Worm (Caenorhabditis elegans) whole organism, L4 larva: ENCODE results near the gene lem-2.

ENCODE experiments used
- F37D6.2 ChIP-seq: sonication (generic microtip); optimal IDR thresholded peaks from 2 replicates; lab custom pipeline; 2016; ENCODE audit warnings: mild to moderate bottlenecking, missing genetic modification characterization, missing compliant biosample characterization
- F44E2.7 ChIP-seq: fragments of 200-800 bp; sonication (Bioruptor generic); IDR thresholded peaks from 2 replicates; pipeline ENCODE4 v2.1.2; 2022; ENCODE audit warnings: missing genetic modification characterization, missing compliant biosample characterization
- F49E8.2 ChIP-seq: sonication (generic microtip); optimal IDR thresholded peaks from 2 replicates; lab custom pipeline; 2016; ENCODE audit warnings: missing compliant biosample characterization, mild to moderate bottlenecking, missing genetic modification characterization, borderline replicate concordance
- T20F7.1 ChIP-seq: fragments of 200-800 bp; sonication (Bioruptor generic); optimal IDR thresholded peaks from 2 replicates; lab custom pipeline; 2018; ENCODE audit warnings: mild to moderate bottlenecking, missing genetic modification characterization, missing compliant biosample characterization
- Y48G9A.11 ChIP-seq: fragments of 200-800 bp; sonication (Bioruptor generic); IDR thresholded peaks from 2 replicates; pipeline ENCODE4 v1.3.6; 2022; ENCODE audit warnings: missing genetic modification reagents, missing genetic modification characterization, missing compliant biosample characterization
- Y75B8A.6 ChIP-seq: fragments of 200-800 bp; sonication (Bioruptor generic); IDR thresholded peaks from 2 replicates; pipeline ENCODE4 v1.3.6; 2022; ENCODE audit warnings: missing genetic modification reagents, missing genetic modification characterization, missing compliant biosample characterization
- ZK337.2 ChIP-seq: fragments of 200-800 bp; sonication (Bioruptor generic); IDR thresholded peaks from 2 replicates; pipeline ENCODE4 v1.3.6; 2022; ENCODE audit warnings: missing genetic modification reagents, missing genetic modification characterization, missing compliant biosample characterization
- aha-1 ChIP-seq: fragments of 150-350 bp; peaks from one replicate; lab custom pipeline; 2014; ENCODE audit warnings: missing biosample characterization, missing genetic modification characterization
- ceh-20 ChIP-seq: fragments of 200-800 bp; sonication (Bioruptor generic); IDR thresholded peaks from 2 replicates; pipeline ENCODE4 v1.3.6; 2022; ENCODE audit warnings: missing genetic modification reagents, missing genetic modification characterization, missing compliant biosample characterization
- ceh-28 ChIP-seq: fragments of 150-350 bp; optimal IDR thresholded peaks from 2 replicates; lab custom pipeline; 2014; ENCODE audit warnings: missing biosample characterization, missing genetic modification reagents, missing genetic modification characterization
- daf-16 ChIP-seq, 3 experiments: sonication (generic microtip); optimal IDR thresholded peaks; 2 replicates each; lab custom pipeline; 2016 to 2017; ENCODE audit warnings: missing genetic modification characterization in 3 of 3, missing genetic modification reagents in 3 of 3, mild to moderate bottlenecking in 2 of 3, missing compliant biosample characterization in 2 of 3, missing biosample characterization in 1 of 3, moderate library complexity in 1 of 3
- daf-8 ChIP-seq: fragments of 200-800 bp; sonication (Bioruptor generic); IDR thresholded peaks from 2 replicates; pipeline ENCODE4 v1.3.6; 2022; ENCODE audit warnings: missing genetic modification characterization, missing compliant biosample characterization
- dmd-6 ChIP-seq: fragments of 200-800 bp; sonication (Bioruptor generic); IDR thresholded peaks from 2 replicates; pipeline ENCODE4 v1.3.6; 2022; ENCODE audit warnings: missing genetic modification reagents, missing genetic modification characterization, missing compliant biosample characterization
- dmd-9 ChIP-seq: fragments of 200-800 bp; sonication (Bioruptor generic); IDR thresholded peaks from 2 replicates; pipeline ENCODE4 v1.3.6; 2022; ENCODE audit warnings: missing genetic modification reagents, missing genetic modification characterization, missing compliant biosample characterization
- duxl-1 ChIP-seq: sonication (generic microtip); optimal IDR thresholded peaks from 2 replicates; lab custom pipeline; 2016; ENCODE audit warnings: mild to moderate bottlenecking, missing genetic modification characterization, moderate library complexity, missing compliant biosample characterization; ENCODE audit not compliant: poor library complexity
- egl-27 ChIP-seq: sonication (generic microtip); optimal IDR thresholded peaks from 3 replicates; lab custom pipeline; 2017; ENCODE audit warnings: missing biosample characterization, missing genetic modification reagents, missing genetic modification characterization
- egl-43 ChIP-seq: fragments of 200-800 bp; sonication (Bioruptor generic); IDR thresholded peaks from 2 replicates; pipeline ENCODE4 v1.3.6; 2022; ENCODE audit warnings: missing genetic modification reagents, missing genetic modification characterization, missing compliant biosample characterization
- jun-1 ChIP-seq: fragments of 150-350 bp; optimal IDR thresholded peaks from 2 replicates; lab custom pipeline; 2014; ENCODE audit warnings: missing biosample characterization, missing genetic modification reagents, missing genetic modification characterization
- lin-1 ChIP-seq: fragments of 200-800 bp; sonication (Bioruptor generic); IDR thresholded peaks from 2 replicates; pipeline ENCODE4 v1.3.6; 2022; ENCODE audit warnings: missing genetic modification reagents, missing genetic modification characterization, missing compliant biosample characterization
- lin-13 ChIP-seq: fragments of 150-350 bp; optimal IDR thresholded peaks from 2 replicates; lab custom pipeline; 2014; ENCODE audit warnings: missing biosample characterization, missing genetic modification reagents, missing genetic modification characterization
- madf-5 ChIP-seq, 2 experiments: fragments of 200-800 bp; sonication (Bioruptor generic); IDR thresholded peaks; 2 replicates each; pipeline ENCODE4 v1.3.6; 2022; ENCODE audit warnings: missing compliant biosample characterization in 2 of 2, missing genetic modification characterization in 2 of 2
- mdl-1 ChIP-seq, 2 experiments: fragments of 150-350 bp in 1 of 2; sonication (generic microtip) in 1 of 2; optimal IDR thresholded peaks; 2 replicates each; lab custom pipeline; 2014 to 2017; ENCODE audit warnings: missing biosample characterization in 2 of 2, missing genetic modification characterization in 2 of 2
- nhr-102 ChIP-seq: sonication (generic microtip); optimal IDR thresholded peaks from 2 replicates; lab custom pipeline; 2016; ENCODE audit warnings: mild to moderate bottlenecking, missing genetic modification characterization, moderate library complexity, missing compliant biosample characterization
- nhr-11 ChIP-seq: fragments of 150-350 bp; optimal IDR thresholded peaks from 2 replicates; lab custom pipeline; 2014; ENCODE audit warnings: missing biosample characterization, missing genetic modification characterization
- nhr-25 ChIP-seq: sonication (generic microtip); optimal IDR thresholded peaks from 2 replicates; lab custom pipeline; 2017; ENCODE audit warnings: missing genetic modification characterization, mild to moderate bottlenecking, missing compliant biosample characterization, antibody characterized with exemption, moderate library complexity, borderline replicate concordance; ENCODE audit not compliant: insufficient read depth
- nhr-41 ChIP-seq: fragments of 200-800 bp; sonication (Bioruptor generic); IDR thresholded peaks from 2 replicates; pipeline ENCODE4 v1.3.6; 2022; ENCODE audit warnings: missing genetic modification reagents, missing genetic modification characterization, missing compliant biosample characterization
- nhr-48 ChIP-seq: sonication (generic microtip); optimal IDR thresholded peaks from 2 replicates; lab custom pipeline; 2016; ENCODE audit warnings: mild to moderate bottlenecking, missing genetic modification characterization, missing compliant biosample characterization
- nhr-76 ChIP-seq: fragments of 150-350 bp; optimal IDR thresholded peaks from 2 replicates; lab custom pipeline; 2014; ENCODE audit warnings: missing biosample characterization, missing genetic modification characterization
- nhr-77 ChIP-seq: fragments of 150-350 bp; optimal IDR thresholded peaks from 2 replicates; lab custom pipeline; 2014; ENCODE audit warnings: missing biosample characterization, missing genetic modification characterization
- php-3 ChIP-seq: fragments of 200-800 bp; sonication (Bioruptor generic); IDR thresholded peaks from 2 replicates; pipeline ENCODE4 v1.3.6; 2022; ENCODE audit warnings: missing genetic modification reagents, missing genetic modification characterization, missing compliant biosample characterization
- rbr-2 ChIP-seq: sonication (generic microtip); optimal IDR thresholded peaks from 2 replicates; lab custom pipeline; 2016; ENCODE audit warnings: missing genotype, missing genetic modification characterization, missing compliant biosample characterization
- set-16 ChIP-seq: fragments of 200-800 bp; sonication (Bioruptor generic); IDR thresholded peaks from 2 replicates; pipeline ENCODE4 v1.3.6; 2022; ENCODE audit warnings: missing genetic modification reagents, missing genetic modification characterization, missing compliant biosample characterization
- snpc-1.2 ChIP-seq: fragments of 200-800 bp; sonication (Bioruptor generic); IDR thresholded peaks from 2 replicates; pipeline ENCODE4 v1.3.6; 2022; ENCODE audit warnings: missing genetic modification reagents, missing genetic modification characterization, missing compliant biosample characterization
- snpc-4 ChIP-seq: fragments of 150-350 bp; optimal IDR thresholded peaks from 2 replicates; lab custom pipeline; 2014; ENCODE audit warnings: missing biosample characterization, missing genetic modification characterization
- spr-1 ChIP-seq: sonication (generic microtip); optimal IDR thresholded peaks from 2 replicates; lab custom pipeline; 2016; ENCODE audit warnings: mild to moderate bottlenecking, missing genetic modification characterization, missing compliant biosample characterization
- tra-1 ChIP-seq: fragments of 200-800 bp; sonication (Bioruptor generic); IDR thresholded peaks from 2 replicates; pipeline ENCODE4 v1.3.6; 2022; ENCODE audit warnings: missing genetic modification reagents, missing genetic modification characterization, missing compliant biosample characterization
- vab-7 ChIP-seq: fragments of 200-800 bp; sonication (Bioruptor generic); IDR thresholded peaks from 2 replicates; pipeline ENCODE4 v1.3.6; 2022; ENCODE audit warnings: missing genetic modification reagents, missing genetic modification characterization, missing compliant biosample characterization
- zag-1 ChIP-seq: fragments of 150-350 bp; optimal IDR thresholded peaks from 2 replicates; lab custom pipeline; 2014; ENCODE audit warnings: missing biosample characterization, missing genetic modification characterization

The lem-2 gene

DNA sequence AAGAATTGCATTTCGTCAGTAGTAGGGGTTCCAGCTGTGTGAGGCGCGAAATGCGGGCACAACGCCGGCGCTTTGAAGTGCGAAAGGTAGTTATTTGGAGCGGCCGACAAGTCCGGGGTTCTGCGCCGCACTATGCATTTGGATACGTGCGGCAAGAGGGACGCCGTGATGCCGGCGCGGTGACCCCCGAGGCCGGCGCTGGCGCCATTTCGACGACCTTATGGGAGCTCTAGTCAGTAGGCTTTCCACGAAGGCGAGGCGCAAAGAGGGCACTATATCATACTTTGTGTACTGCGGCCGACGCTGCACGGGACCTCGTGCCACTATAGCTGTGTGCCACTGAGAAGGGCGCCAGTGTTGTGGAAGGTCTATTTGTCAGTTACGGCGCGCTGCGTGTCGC is 33.6 kb downstream of the lem-2 start (continued):
- TF ChIP-seq ZK337.2 (no peak), spr-1 (tag; lab: Kevin White, UChicago) (peak; percentile 22), nhr-48 (tag; lab: Kevin White, UChicago) (no peak), rbr-2 (tag; lab: Kevin White, UChicago) (no peak), aha-1 (tag; lab: Kevin White, UChicago) (no peak), F49E8.2 (no peak), F37D6.2 (tag; lab: Kevin White, UChicago) (no peak), ceh-20 (GFP tag; lab: Robert Waterston, UW) (no peak), zag-1 (tag; lab: Kevin White, UChicago) (no peak), dmd-9 (no peak), snpc-1.2 (GFP tag; lab: Robert Waterston, UW) (peak; percentile 65), duxl-1 (tag; lab: Kevin White, UChicago) (no peak), nhr-41 (GFP tag; lab: Robert Waterston, UW) (no peak), egl-43 (GFP tag; lab: Robert Waterston, UW) (no peak), lin-1 (no peak), madf-5 (GFP tag; IDR thresholded peaks at IDR 0.05; lab: Robert Waterston, UW) (no peak), daf-8 (no peak), Y48G9A.11 (GFP tag; lab: Robert Waterston, UW) (no peak), dmd-6 (GFP tag; lab: Robert Waterston, UW) (no peak), nhr-102 (tag; lab: Kevin White, UChicago) (no peak), tra-1 (GFP tag; lab: Robert Waterston, UW) (no peak), php-3 (GFP tag; lab: Robert Waterston, UW) (no peak), nhr-76 (tag; lab: Kevin White, UChicago) (no peak), vab-7 (GFP tag; lab: Robert Waterston, UW) (no peak)

DNA sequence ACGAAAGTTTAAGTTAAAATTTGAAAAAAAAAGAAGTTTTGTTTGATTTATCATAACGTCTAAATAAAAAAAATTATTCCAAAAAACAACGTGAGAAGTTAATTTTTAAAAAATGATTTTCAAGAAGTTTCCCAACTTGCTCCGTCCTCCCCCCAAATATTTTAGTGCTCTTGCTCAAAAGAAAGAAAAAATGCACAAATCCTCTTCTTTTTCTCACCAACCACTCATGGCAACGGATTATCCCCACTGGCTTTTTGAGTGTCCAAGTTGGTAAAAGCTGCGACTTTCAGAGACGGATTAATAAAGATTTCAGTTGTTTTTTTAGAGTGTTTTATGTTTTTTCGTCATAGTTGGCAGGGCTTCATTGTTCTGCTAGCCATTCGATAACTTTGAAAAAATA is 34.3 kb downstream of the lem-2 start, which contains the start of gene Y39G8C.2:
Y39G8C.2 (minus strand) TSS at position 101 of the 400 bp plus-strand sequence.
- no peak for TF ChIP-seq nhr-11

DNA sequence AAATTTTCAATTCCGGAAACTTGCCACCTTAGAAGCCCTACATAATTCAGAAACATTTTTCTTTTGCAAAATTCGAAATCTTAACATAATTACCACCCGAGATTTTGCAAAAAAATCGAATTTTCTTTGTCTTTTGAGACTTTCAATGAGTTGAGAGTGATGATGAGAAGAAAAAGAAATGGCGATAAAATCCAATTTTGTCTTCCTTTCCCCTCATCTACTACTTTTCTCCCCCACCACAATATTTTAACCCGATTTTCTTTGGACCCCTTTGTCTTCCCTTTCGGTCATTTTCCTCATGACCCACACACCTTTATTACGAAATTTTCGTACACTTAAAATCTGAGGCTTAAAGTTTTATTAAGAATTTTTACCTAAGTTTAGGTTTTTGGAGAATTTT is 35.1 kb downstream of the lem-2 start:
- TF ChIP-seq mdl-1 (tag; optimal IDR thresholded peaks at IDR 0.05; lab: Kevin White, UChicago) = no peak
- TF ChIP-seq nhr-11 = no peak
- no peak for TF ChIP-seq nhr-25 (tag; lab: Kevin White, UChicago)
- no peak for TF ChIP-seq T20F7.1
- TF ChIP-seq lin-1 = no peak
- no peak for TF ChIP-seq F44E2.7
- TF ChIP-seq egl-27 (tag; lab: Kevin White, UChicago) = no peak
- TF ChIP-seq snpc-4 (tag; lab: Kevin White, UChicago) = no peak
- TF ChIP-seq daf-16 (GFP tag; optimal IDR thresholded peaks at IDR 0.05; lab: Kevin White, UChicago) = no peak
- no peak for TF ChIP-seq daf-16 (tag; optimal IDR thresholded peaks at IDR 0.05; lab: Kevin White, UChicago)
- TF ChIP-seq nhr-76 (tag; lab: Kevin White, UChicago) = no peak
- TF ChIP-seq ceh-28 (tag; lab: Kevin White, UChicago) = no peak
- no peak for TF ChIP-seq nhr-77 (tag; lab: Kevin White, UChicago)
- no peak for TF ChIP-seq jun-1
- no peak for TF ChIP-seq lin-13 (GFP tag; lab: Kevin White, UChicago)
- no peak for TF ChIP-seq snpc-1.2 (GFP tag; lab: Robert Waterston, UW)
- TF ChIP-seq set-16 (GFP tag; lab: Robert Waterston, UW) = no peak
- TF ChIP-seq vab-7 (GFP tag; lab: Robert Waterston, UW) = no peak
- no peak for TF ChIP-seq Y75B8A.6 (GFP tag; lab: Robert Waterston, UW)
- TF ChIP-seq, all 104 proteins: peak for 0
